Fruit fly (Drosophila melanogaster): ENCODE data around the gene dbr.

DNA sequence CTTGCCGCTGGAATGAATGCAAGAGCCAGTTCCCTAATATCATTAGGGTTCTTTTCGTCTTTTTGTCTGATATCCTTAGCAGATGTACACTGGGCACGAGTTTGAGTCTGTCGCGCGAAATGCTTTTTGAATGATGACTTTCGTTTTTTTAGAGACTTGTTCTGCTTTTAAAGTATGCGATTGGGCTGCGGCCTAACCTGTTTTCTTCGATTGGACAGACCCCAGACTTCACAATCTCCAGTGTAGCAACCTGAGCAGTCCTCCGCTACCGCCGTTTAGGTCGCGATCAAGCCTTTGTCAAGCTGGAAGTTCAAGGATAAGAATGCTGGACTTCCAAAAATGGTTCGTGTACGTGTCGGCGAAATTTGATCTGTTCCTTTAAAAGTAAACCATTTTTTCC lies 22.2 kb downstream of the dbr start:
- TF ChIP-seq h (optimal IDR thresholded peaks at IDR 0.05) = no peak
- TF ChIP-seq psq (optimal IDR thresholded peaks at IDR 0.05) = no peak
